In the genomic region with DNA sequence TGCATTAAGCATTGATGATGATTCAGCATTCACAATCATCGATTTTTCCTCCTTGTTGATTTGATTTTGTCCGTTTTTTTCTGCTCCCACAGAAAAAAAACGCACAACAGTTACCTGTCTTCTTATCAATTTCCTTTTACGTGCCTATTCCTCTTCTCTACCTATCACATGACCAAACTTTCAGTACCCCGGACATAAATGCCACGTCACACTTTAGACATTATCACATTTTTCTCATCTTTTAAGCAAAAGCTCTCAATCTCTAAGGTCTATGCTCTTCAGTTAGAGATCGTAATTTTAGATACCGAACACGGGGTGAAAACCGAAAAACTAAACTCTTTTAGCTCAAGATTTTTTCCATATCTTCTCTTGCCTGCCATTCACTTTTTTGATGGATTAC, we compare ENCODE assay signal across 5 worm cellular contexts.
TF ChIP-seq lines count a peak whose summit lies in the region.

No protein-coding gene starts in this region.

TF ChIP-seq in whole organism, L1 larva, 84 proteins besides CTCF, POLR2A, EP300 and RAD21 (continues in another document):
- TF ChIP-seq pax-3 (tag; optimal IDR thresholded peaks at IDR 0.05; lab: Kevin White, UChicago) (no peak), lin-35 (GFP tag; optimal IDR thresholded peaks at IDR 0.05; lab: Kevin White, UChicago) (peak in 1 of 2 experiments; percentile 63), dsc-1 (tag; optimal IDR thresholded peaks at IDR 0.05; lab: Kevin White, UChicago) (no peak), pqm-1 (tag; optimal IDR thresholded peaks at IDR 0.05; lab: Kevin White, UChicago) (no peak), nhr-71 (tag; optimal IDR thresholded peaks at IDR 0.05; lab: Kevin White, UChicago) (no peak), nhr-84 (tag; optimal IDR thresholded peaks at IDR 0.05; lab: Kevin White, UChicago) (no peak), sptf-1 (tag; optimal IDR thresholded peaks at IDR 0.05; lab: Kevin White, UChicago) (no peak), lin-39 (tag; optimal IDR thresholded peaks at IDR 0.05; lab: Kevin White, UChicago) (no peak), xbp-1 (tag; optimal IDR thresholded peaks at IDR 0.05; lab: Kevin White, UChicago) (no peak), fkh-4 (tag; optimal IDR thresholded peaks at IDR 0.05; lab: Kevin White, UChicago; ENCODE audit: borderline replicate concordance) (no peak), ceh-90 (tag; optimal IDR thresholded peaks at IDR 0.05; lab: Kevin White, UChicago) (no peak), fkh-10 (GFP tag; optimal IDR thresholded peaks at IDR 0.05; lab: Kevin White, UChicago) (no peak), nhr-76 (tag; optimal IDR thresholded peaks at IDR 0.05; lab: Kevin White, UChicago) (no peak), alr-1 (tag; optimal IDR thresholded peaks at IDR 0.05; lab: Kevin White, UChicago; ENCODE audit: borderline replicate concordance) (no peak), mdl-1 (tag; optimal IDR thresholded peaks at IDR 0.05; lab: Kevin White, UChicago) (no peak), tbx-2 (tag; optimal IDR thresholded peaks at IDR 0.05; lab: Kevin White, UChicago) (no peak), unc-30 (tag; optimal IDR thresholded peaks at IDR 0.05; lab: Kevin White, UChicago) (no peak)

TF ChIP-seq in whole organism, L2 larva, 48 proteins besides CTCF, POLR2A, EP300 and RAD21:
- no peak for TF ChIP-seq ZK546.5 (tag; optimal IDR thresholded peaks at IDR 0.05; lab: Kevin White, UChicago)
- TF ChIP-seq lsy-2 (tag; optimal IDR thresholded peaks at IDR 0.05; lab: Kevin White, UChicago): no peak
- no peak for TF ChIP-seq nhr-11 (tag; optimal IDR thresholded peaks at IDR 0.05; lab: Kevin White, UChicago)
- TF ChIP-seq sma-3 (GFP tag; optimal IDR thresholded peaks at IDR 0.05; lab: Kevin White, UChicago): peak; percentile 20
- peak; percentile 69 for TF ChIP-seq fos-1 (tag; optimal IDR thresholded peaks at IDR 0.05; lab: Kevin White, UChicago)
- peak; percentile 48 for TF ChIP-seq gmeb-1 (tag; optimal IDR thresholded peaks at IDR 0.05; lab: Kevin White, UChicago)
- no peak for TF ChIP-seq lin-39 (tag; optimal IDR thresholded peaks at IDR 0.05; lab: Kevin White, UChicago)
- peak; percentile 61 for TF ChIP-seq sma-9 (GFP tag; optimal IDR thresholded peaks at IDR 0.05; lab: Kevin White, UChicago)
- TF ChIP-seq sma-9 (tag; optimal IDR thresholded peaks at IDR 0.05; lab: Kevin White, UChicago): no peak
- peak; percentile 97 for TF ChIP-seq crh-2 (tag; optimal IDR thresholded peaks at IDR 0.05; lab: Kevin White, UChicago)

TF ChIP-seq in whole organism, L3 larva, 47 proteins besides CTCF, POLR2A, EP300 and RAD21:
- peak; percentile 78 for TF ChIP-seq jun-1 (tag; optimal IDR thresholded peaks at IDR 0.05; lab: Kevin White, UChicago)
- no peak for TF ChIP-seq lin-15B (tag; optimal IDR thresholded peaks at IDR 0.05; lab: Kevin White, UChicago)
- TF ChIP-seq skn-1 (tag; optimal IDR thresholded peaks at IDR 0.05; lab: Kevin White, UChicago): no peak
- no peak for TF ChIP-seq nhr-28 (tag; optimal IDR thresholded peaks at IDR 0.05; lab: Kevin White, UChicago)
- peak; percentile 87 for TF ChIP-seq elt-2 (tag; optimal IDR thresholded peaks at IDR 0.05; lab: Kevin White, UChicago)
- peak; percentile 28 for TF ChIP-seq pha-4 (tag; optimal IDR thresholded peaks at IDR 0.05; lab: Kevin White, UChicago)
- no peak for TF ChIP-seq ztf-4 (tag; optimal IDR thresholded peaks at IDR 0.05; lab: Kevin White, UChicago)
- no peak for TF ChIP-seq nhr-12 (tag; optimal IDR thresholded peaks at IDR 0.05; lab: Kevin White, UChicago)
- no peak for TF ChIP-seq ama-1 (optimal IDR thresholded peaks at IDR 0.05; lab: Kevin White, UChicago)
- TF ChIP-seq unc-39 (tag; optimal IDR thresholded peaks at IDR 0.05; lab: Kevin White, UChicago): no peak
- TF ChIP-seq fkh-10 (GFP tag; optimal IDR thresholded peaks at IDR 0.05; lab: Kevin White, UChicago): no peak
- peak; percentile 76 for TF ChIP-seq pqm-1 (tag; optimal IDR thresholded peaks at IDR 0.05; lab: Kevin White, UChicago)
- TF ChIP-seq elt-1 (tag; optimal IDR thresholded peaks at IDR 0.05; lab: Kevin White, UChicago): peak; percentile 87

TF ChIP-seq in whole organism, L4 larva, 104 proteins besides CTCF, POLR2A, EP300 and RAD21 (continues in another document):
- TF ChIP-seq hlh-30 (tag; optimal IDR thresholded peaks at IDR 0.05; lab: Kevin White, UChicago; ENCODE audit: insufficient read depth): peak; percentile 76
- peak; percentile 74 for TF ChIP-seq hlh-11 (tag; optimal IDR thresholded peaks at IDR 0.05; lab: Kevin White, UChicago)
- peak; percentile 22 for TF ChIP-seq mes-2 (tag; optimal IDR thresholded peaks at IDR 0.05; lab: Kevin White, UChicago; ENCODE audit: poor library complexity, severe bottlenecking)
- peak; percentile 9 for TF ChIP-seq mxl-3 (GFP tag; optimal IDR thresholded peaks at IDR 0.05; lab: Kevin White, UChicago)
- TF ChIP-seq zfp-3 (GFP tag; conservative IDR thresholded peaks at IDR 0.05; lab: Robert Waterston, UW): no peak; the same call in 1 of the 2 replicates
- peak; percentile 66; the same call in 1 of the 2 replicates for TF ChIP-seq tra-1 (GFP tag; IDR thresholded peaks at IDR 0.05; lab: Robert Waterston, UW)
- TF ChIP-seq lin-38 (GFP tag; IDR thresholded peaks at IDR 0.05; lab: Robert Waterston, UW): no peak
- TF ChIP-seq daf-8 (GFP tag; IDR thresholded peaks at IDR 0.05; lab: Robert Waterston, UW): no peak
- TF ChIP-seq nhr-48 (tag; optimal IDR thresholded peaks at IDR 0.05; lab: Kevin White, UChicago): peak; percentile 13
- TF ChIP-seq pqm-1 (tag; optimal IDR thresholded peaks at IDR 0.05; lab: Kevin White, UChicago): peak; percentile 71
- peak; percentile 87 for TF ChIP-seq dmd-6 (GFP tag; IDR thresholded peaks at IDR 0.05; lab: Robert Waterston, UW)
- peak in 1 of 2 experiments; percentile 66 for TF ChIP-seq hif-1 (tag; optimal IDR thresholded peaks at IDR 0.05; lab: Kevin White, UChicago)
- no peak for TF ChIP-seq zag-1 (tag; optimal IDR thresholded peaks at IDR 0.05; lab: Kevin White, UChicago)
- TF ChIP-seq nhr-41 (GFP tag; IDR thresholded peaks at IDR 0.05; lab: Robert Waterston, UW): no peak
- no peak for TF ChIP-seq F44E2.7 (GFP tag; IDR thresholded peaks at IDR 0.05; lab: Robert Waterston, UW)
- peak; percentile 85 for TF ChIP-seq dve-1 (tag; optimal IDR thresholded peaks at IDR 0.05; lab: Kevin White, UChicago; ENCODE audit: insufficient read depth)
- no peak for TF ChIP-seq lin-13 (GFP tag; optimal IDR thresholded peaks at IDR 0.05; lab: Kevin White, UChicago)
- TF ChIP-seq unc-62 (GFP tag; optimal IDR thresholded peaks at IDR 0.05 in 1 of 2; lab: Kevin White, UChicago): peak in 1 of 2 experiments; percentile 84
- TF ChIP-seq unc-62 (tag; optimal IDR thresholded peaks at IDR 0.05; lab: Kevin White, UChicago): no peak
- no peak for TF ChIP-seq lin-15B (tag; optimal IDR thresholded peaks at IDR 0.05; lab: Kevin White, UChicago)
- TF ChIP-seq nhr-77 (tag; optimal IDR thresholded peaks at IDR 0.05; lab: Kevin White, UChicago): peak; percentile 73
- peak in 1 of 2 experiments; percentile 47 for TF ChIP-seq lsy-2 (tag; optimal IDR thresholded peaks at IDR 0.05; lab: Kevin White, UChicago)
- no peak for TF ChIP-seq ces-1 (GFP tag; optimal IDR thresholded peaks at IDR 0.05; lab: Kevin White, UChicago)
- no peak for TF ChIP-seq fos-1 (tag; optimal IDR thresholded peaks at IDR 0.05; lab: Kevin White, UChicago)
- peak; percentile 31 for TF ChIP-seq T20F7.1 (GFP tag; optimal IDR thresholded peaks at IDR 0.05; lab: Kevin White, UChicago)
- no peak for TF ChIP-seq set-16 (GFP tag; IDR thresholded peaks at IDR 0.05; lab: Robert Waterston, UW)

TF ChIP-seq in whole organism, young adult, 124 proteins besides CTCF, POLR2A, EP300 and RAD21 (continues in another document):
- TF ChIP-seq ceh-100 (GFP tag; IDR thresholded peaks at IDR 0.05; lab: Robert Waterston, UW) (no peak), rpc-1 (optimal IDR thresholded peaks at IDR 0.05; lab: Kevin White, UChicago) (no peak), rpc-1 (tag; optimal IDR thresholded peaks at IDR 0.05; lab: Kevin White, UChicago) (no peak), egrh-3 (GFP tag; IDR thresholded peaks at IDR 0.05; lab: Robert Waterston, UW) (no peak), Y95B8A.8 (GFP tag; IDR thresholded peaks at IDR 0.05; lab: Robert Waterston, UW) (no peak), nhr-90 (tag; optimal IDR thresholded peaks at IDR 0.05; lab: Kevin White, UChicago) (no peak), dpl-1 (GFP tag; optimal IDR thresholded peaks at IDR 0.05; lab: Kevin White, UChicago) (no peak), mxl-1 (tag; optimal IDR thresholded peaks at IDR 0.05; lab: Kevin White, UChicago) (no peak), hsf-1 (GFP tag; IDR thresholded peaks at IDR 0.05; lab: Robert Waterston, UW) (no peak), mcd-1 (GFP tag; IDR thresholded peaks at IDR 0.05; lab: Robert Waterston, UW) (no peak), hlh-12 (tag; optimal IDR thresholded peaks at IDR 0.05; lab: Kevin White, UChicago) (no peak), Y79H2A.3 (GFP tag; conservative IDR thresholded peaks at IDR 0.05; lab: Robert Waterston, UW) (no peak), nfya-2 (GFP tag; IDR thresholded peaks at IDR 0.05; lab: Robert Waterston, UW) (no peak), C17E4.6 (GFP tag; IDR thresholded peaks at IDR 0.05; lab: Robert Waterston, UW) (no peak), F52B5.7 (tag; optimal IDR thresholded peaks at IDR 0.05; lab: Kevin White, UChicago) (no peak), egl-44 (GFP tag; IDR thresholded peaks at IDR 0.05; lab: Robert Waterston, UW) (peak; percentile 70; the same call in 1 of the 2 replicates), madf-6 (GFP tag; IDR thresholded peaks at IDR 0.05; lab: Robert Waterston, UW) (no peak), let-526 (GFP tag; IDR thresholded peaks at IDR 0.05; lab: Robert Waterston, UW) (no peak), lsl-1 (GFP tag; optimal IDR thresholded peaks at IDR 0.05; lab: Kevin White, UChicago) (no peak), snpc-4 (GFP tag; optimal IDR thresholded peaks at IDR 0.05; lab: Kevin White, UChicago) (no peak), snpc-4 (tag; optimal IDR thresholded peaks at IDR 0.05; lab: Kevin White, UChicago) (no peak), rec-8 (tag; optimal IDR thresholded peaks at IDR 0.05; lab: Kevin White, UChicago) (no peak), B0019.2 (GFP tag; conservative IDR thresholded peaks at IDR 0.05; lab: Robert Waterston, UW) (no peak), sea-2 (GFP tag; IDR thresholded peaks at IDR 0.05; lab: Robert Waterston, UW) (no peak), rcor-1 (GFP tag; IDR thresholded peaks at IDR 0.05; lab: Robert Waterston, UW) (no peak), pbrm-1 (GFP tag; IDR thresholded peaks at IDR 0.05; lab: Robert Waterston, UW) (no peak), dox-1 (GFP tag; IDR thresholded peaks at IDR 0.05; lab: Robert Waterston, UW) (no peak), F49E8.2 (tag; optimal IDR thresholded peaks at IDR 0.05; lab: Kevin White, UChicago; ENCODE audit: insufficient read depth) (no peak), Y53F4B.3 (GFP tag; IDR thresholded peaks at IDR 0.05; lab: Robert Waterston, UW) (no peak), aptf-2 (GFP tag; conservative IDR thresholded peaks at IDR 0.05; lab: Robert Waterston, UW) (no peak), gei-17 (GFP tag; optimal IDR thresholded peaks at IDR 0.05; lab: Kevin White, UChicago) (no peak)
